Fruit fly (Drosophila melanogaster) whole organism, embryonic: ENCODE measurements around the gene CG14431.
A peak's percentile ranks its signal among the peaks of the same experiment; 100 is the strongest.

Source experiments
- Ada2b ChIP-seq: fragments of 200-800 bp; sonication (Bioruptor generic); IDR thresholded peaks from 2 replicates; pipeline ENCODE4 v1.3.6; 2022; ENCODE audit warnings: missing biosample characterization, missing genetic modification characterization
- Atf6 ChIP-seq: fragments of 200-800 bp; sonication (Bioruptor generic); IDR thresholded peaks from 2 replicates; pipeline ENCODE4 v1.3.6; 2022; ENCODE audit warnings: missing biosample characterization, missing genetic modification characterization
- CG11398 ChIP-seq: fragments of 200-800 bp; sonication (Bioruptor generic); optimal IDR thresholded peaks from 2 replicates; lab custom pipeline; 2016; ENCODE audit warnings: missing biosample characterization, missing genetic modification characterization
- CG11504 ChIP-seq: fragments of 200-800 bp; sonication (Bioruptor generic); optimal IDR thresholded peaks from 3 replicates; lab custom pipeline; 2019; ENCODE audit warnings: missing biosample characterization, mild to moderate bottlenecking, missing genetic modification characterization, moderate library complexity
- CG12071 ChIP-seq: fragments of 200-800 bp; sonication (Bioruptor generic); optimal IDR thresholded peaks from 3 replicates; lab custom pipeline; 2018; ENCODE audit warnings: missing biosample characterization, mild to moderate bottlenecking, missing genetic modification characterization
- CG1233 ChIP-seq: fragments of 200-800 bp; sonication (Bioruptor generic); optimal IDR thresholded peaks from 4 replicates; lab custom pipeline; 2018; ENCODE audit warnings: missing biosample characterization, mild to moderate bottlenecking, missing genetic modification characterization
- CG12769 ChIP-seq: fragments of 200-800 bp; sonication (Bioruptor generic); optimal IDR thresholded peaks from 2 replicates; lab custom pipeline; 2019; ENCODE audit warnings: missing biosample characterization, mild to moderate bottlenecking, missing genetic modification characterization, moderate library complexity
- CG15479 ChIP-seq: fragments of 200-800 bp; sonication (Bioruptor generic); optimal IDR thresholded peaks from 3 replicates; lab custom pipeline; 2019; ENCODE audit warnings: missing biosample characterization, mild to moderate bottlenecking, missing genetic modification characterization, moderate library complexity
- CG16815 ChIP-seq: fragments of 200-800 bp; sonication (Bioruptor generic); optimal IDR thresholded peaks from 3 replicates; lab custom pipeline; 2017; ENCODE audit warnings: missing biosample characterization, mild to moderate bottlenecking, missing genetic modification characterization
- CG17829 ChIP-seq: fragments of 200-800 bp; optimal IDR thresholded peaks from 2 replicates; lab custom pipeline; 2019; ENCODE audit warnings: missing biosample characterization, mild to moderate bottlenecking, missing genetic modification characterization, moderate library complexity
- CG1792 ChIP-seq: fragments of 200-800 bp; sonication (Bioruptor generic); optimal IDR thresholded peaks from 2 replicates; lab custom pipeline; 2016; ENCODE audit warnings: missing biosample characterization, missing genetic modification characterization
- CG18599 ChIP-seq: fragments of 200-800 bp; sonication (Bioruptor generic); optimal IDR thresholded peaks from 3 replicates; lab custom pipeline; 2017; ENCODE audit warnings: missing biosample characterization, missing genetic modification characterization, mild to moderate bottlenecking, moderate library complexity, missing genetic modification reagents
- CG2199 ChIP-seq: fragments of 200-800 bp; sonication (Bioruptor generic); IDR thresholded peaks from 3 replicates; pipeline ENCODE4 v1.3.6; 2022; ENCODE audit warnings: missing biosample characterization, missing genetic modification characterization
- CG2678 ChIP-seq: fragments of 200-800 bp; sonication (Bioruptor generic); optimal IDR thresholded peaks from 3 replicates; lab custom pipeline; 2019; ENCODE audit warnings: missing biosample characterization, mild to moderate bottlenecking, missing genetic modification characterization, moderate library complexity
- CG3281 ChIP-seq: fragments of 200-800 bp; sonication (Bioruptor generic); optimal IDR thresholded peaks from 3 replicates; lab custom pipeline; 2017; ENCODE audit warnings: missing biosample characterization, mild to moderate bottlenecking, missing genetic modification characterization
- CG4282 ChIP-seq: fragments of 200-800 bp; sonication (Bioruptor generic); optimal IDR thresholded peaks from 2 replicates; lab custom pipeline; 2016; ENCODE audit warnings: missing biosample characterization, missing genetic modification characterization
- CG6791 ChIP-seq: fragments of 200-800 bp; sonication (Bioruptor generic); IDR thresholded peaks from 3 replicates; pipeline ENCODE4 v1.3.6; 2022; ENCODE audit warnings: missing biosample characterization, missing genetic modification characterization; ENCODE audit not compliant: partially characterized antibody
- CG7839 ChIP-seq: fragments of 200-800 bp; sonication (Bioruptor generic); optimal IDR thresholded peaks from 3 replicates; lab custom pipeline; 2018; ENCODE audit warnings: missing biosample characterization, mild to moderate bottlenecking, missing genetic modification characterization, moderate library complexity
- CG7987 ChIP-seq: fragments of 200-800 bp; sonication (Bioruptor generic); optimal IDR thresholded peaks from 2 replicates; lab custom pipeline; 2018; ENCODE audit warnings: missing biosample characterization, mild to moderate bottlenecking, missing genetic modification characterization, moderate library complexity
- CG8359 ChIP-seq: fragments of 200-800 bp; sonication (Bioruptor generic); optimal IDR thresholded peaks from 2 replicates; lab custom pipeline; 2017; ENCODE audit warnings: missing biosample characterization, mild to moderate bottlenecking, missing genetic modification characterization, borderline replicate concordance
- CG8924 ChIP-seq: fragments of 200-800 bp; optimal IDR thresholded peaks from 3 replicates; lab custom pipeline; 2019; ENCODE audit warnings: missing biosample characterization, mild to moderate bottlenecking, missing genetic modification characterization, moderate library complexity
- Chrac-16 ChIP-seq: fragments of 200-800 bp; sonication (Bioruptor generic); optimal IDR thresholded peaks from 3 replicates; lab custom pipeline; 2016; ENCODE audit warnings: missing biosample characterization, missing genetic modification characterization
- E2f2 ChIP-seq: fragments of 200-800 bp; sonication (Bioruptor generic); IDR thresholded peaks from 2 replicates; pipeline ENCODE4 v1.3.6; 2022; ENCODE audit warnings: missing biosample characterization, missing genetic modification characterization
- Gug ChIP-seq: fragments of 200-800 bp; sonication (Bioruptor generic); IDR thresholded peaks from 4 replicates; pipeline ENCODE4 v1.3.6; 2022; ENCODE audit warnings: missing biosample characterization, missing genetic modification characterization
- HLHmδ ChIP-seq: fragments of 200-800 bp; sonication (Bioruptor generic); optimal IDR thresholded peaks from 2 replicates; lab custom pipeline; 2018; ENCODE audit warnings: missing biosample characterization, mild to moderate bottlenecking, missing genetic modification characterization, moderate library complexity
- Hr51 ChIP-seq, 2 experiments: fragments of 200-800 bp; sonication (Bioruptor generic); optimal IDR thresholded peaks; 2 replicates in 1 of 2; 3 replicates in 1 of 2; lab custom pipeline; 2016 to 2018; ENCODE audit warnings: missing biosample characterization in 2 of 2, missing genetic modification characterization in 2 of 2, mild to moderate bottlenecking in 1 of 2, moderate library complexity in 1 of 2
- YL-1 ChIP-seq: fragments of 200-800 bp; sonication (Bioruptor generic); optimal IDR thresholded peaks from 3 replicates; lab custom pipeline; 2017; ENCODE audit warnings: missing biosample characterization, mild to moderate bottlenecking, missing genetic modification characterization
- abd-A ChIP-seq: fragments of 200-800 bp; sonication (Bioruptor generic); optimal IDR thresholded peaks from 3 replicates; lab custom pipeline; 2019; ENCODE audit warnings: missing biosample characterization, mild to moderate bottlenecking, missing genetic modification characterization, moderate library complexity
- crc ChIP-seq: fragments of 200-800 bp; sonication (Bioruptor generic); optimal IDR thresholded peaks from 2 replicates; lab custom pipeline; 2016; ENCODE audit warnings: missing biosample characterization, missing genetic modification characterization
- crol ChIP-seq: fragments of 200-800 bp; sonication (Bioruptor generic); IDR thresholded peaks from 2 replicates; pipeline ENCODE4 v1.3.6; 2022; ENCODE audit warnings: missing biosample characterization, missing genetic modification characterization
- cwo ChIP-seq: fragments of 200-800 bp; sonication (Bioruptor generic); optimal IDR thresholded peaks from 3 replicates; lab custom pipeline; 2017; ENCODE audit warnings: missing biosample characterization, missing genetic modification characterization, mild to moderate bottlenecking, moderate library complexity, missing genetic modification reagents
- da ChIP-seq: fragments of 200-800 bp; sonication (Bioruptor generic); optimal IDR thresholded peaks from 2 replicates; lab custom pipeline; 2016; ENCODE audit warnings: missing biosample characterization, missing genetic modification characterization
- disco-r ChIP-seq: fragments of 200-800 bp; sonication (Bioruptor generic); optimal IDR thresholded peaks from 2 replicates; lab custom pipeline; 2016; ENCODE audit warnings: missing biosample characterization, missing genetic modification characterization
- dmrt11E ChIP-seq: fragments of 200-800 bp; sonication (Bioruptor generic); optimal IDR thresholded peaks from 3 replicates; lab custom pipeline; 2018; ENCODE audit warnings: missing biosample characterization, mild to moderate bottlenecking, missing genetic modification characterization, moderate library complexity
- ems ChIP-seq: fragments of 200-800 bp; sonication (Bioruptor generic); optimal IDR thresholded peaks from 3 replicates; lab custom pipeline; 2016; ENCODE audit warnings: missing biosample characterization, missing genetic modification characterization
- fd102C ChIP-seq: fragments of 200-800 bp; sonication (Bioruptor generic); optimal IDR thresholded peaks from 2 replicates; lab custom pipeline; 2018; ENCODE audit warnings: missing biosample characterization, mild to moderate bottlenecking, missing genetic modification characterization, moderate library complexity
- fru ChIP-seq: fragments of >200 bp; optimal IDR thresholded peaks from 2 replicates; lab custom pipeline; 2017
- gsb ChIP-seq: fragments of 200-800 bp; sonication (Bioruptor generic); IDR thresholded peaks from 2 replicates; pipeline ENCODE4 v1.3.6; 2022; ENCODE audit warnings: missing biosample characterization, missing genetic modification characterization
- kni ChIP-seq: fragments of 200-800 bp; sonication (Bioruptor generic); optimal IDR thresholded peaks from 3 replicates; lab custom pipeline; 2017; ENCODE audit warnings: mild to moderate bottlenecking, missing biosample characterization, missing genetic modification reagents, missing genetic modification characterization
- lilli ChIP-seq: fragments of 200-800 bp; sonication (Bioruptor generic); optimal IDR thresholded peaks from 3 replicates; lab custom pipeline; 2016; ENCODE audit warnings: missing biosample characterization, missing genetic modification characterization
- nerfin-1 ChIP-seq: fragments of 200-800 bp; sonication (Bioruptor generic); optimal IDR thresholded peaks from 3 replicates; lab custom pipeline; 2019; ENCODE audit warnings: missing biosample characterization, mild to moderate bottlenecking, missing genetic modification characterization, moderate library complexity
- pb ChIP-seq: fragments of 200-800 bp; sonication (Bioruptor generic); optimal IDR thresholded peaks from 3 replicates; lab custom pipeline; 2016; ENCODE audit warnings: missing biosample characterization, missing genetic modification characterization
- phol ChIP-seq: fragments of 200-800 bp; sonication (Bioruptor generic); optimal IDR thresholded peaks from 3 replicates; lab custom pipeline; 2018; ENCODE audit warnings: missing biosample characterization, mild to moderate bottlenecking, missing genetic modification characterization, moderate library complexity
- rib ChIP-seq: fragments of 200-800 bp; sonication (Bioruptor generic); IDR thresholded peaks from 2 replicates; pipeline ENCODE4 v1.3.6; 2022; ENCODE audit warnings: missing biosample characterization, missing genetic modification characterization
- scrt ChIP-seq: fragments of 200-800 bp; sonication (Bioruptor generic); optimal IDR thresholded peaks from 2 replicates; lab custom pipeline; 2018; ENCODE audit warnings: missing biosample characterization, mild to moderate bottlenecking, missing genetic modification characterization, moderate library complexity
- sd ChIP-seq: fragments of 200-800 bp; sonication (Bioruptor generic); optimal IDR thresholded peaks from 3 replicates; lab custom pipeline; 2018; ENCODE audit warnings: missing biosample characterization, mild to moderate bottlenecking, missing genetic modification characterization, moderate library complexity
- slou ChIP-seq: fragments of 200-800 bp; sonication (Bioruptor generic); optimal IDR thresholded peaks from 3 replicates; lab custom pipeline; 2016; ENCODE audit warnings: missing biosample characterization, missing genetic modification characterization
- sqz ChIP-seq: fragments of 200-800 bp; sonication (Bioruptor generic); optimal IDR thresholded peaks from 3 replicates; lab custom pipeline; 2018; ENCODE audit warnings: missing biosample characterization, mild to moderate bottlenecking, missing genetic modification characterization
- tap ChIP-seq: fragments of 200-800 bp; optimal IDR thresholded peaks from 3 replicates; lab custom pipeline; 2019; ENCODE audit warnings: missing biosample characterization, mild to moderate bottlenecking, missing genetic modification characterization, moderate library complexity
- vfl ChIP-seq: fragments of 200-800 bp; sonication (Bioruptor generic); optimal IDR thresholded peaks from 2 replicates; lab custom pipeline; 2016; ENCODE audit warnings: missing biosample characterization, missing genetic modification characterization
- vvl ChIP-seq: fragments of 200-800 bp; sonication (Bioruptor generic); IDR thresholded peaks from 2 replicates; pipeline ENCODE4 v1.3.6; 2022; ENCODE audit warnings: missing biosample characterization, missing genetic modification characterization

Gene CG14431

DNA sequence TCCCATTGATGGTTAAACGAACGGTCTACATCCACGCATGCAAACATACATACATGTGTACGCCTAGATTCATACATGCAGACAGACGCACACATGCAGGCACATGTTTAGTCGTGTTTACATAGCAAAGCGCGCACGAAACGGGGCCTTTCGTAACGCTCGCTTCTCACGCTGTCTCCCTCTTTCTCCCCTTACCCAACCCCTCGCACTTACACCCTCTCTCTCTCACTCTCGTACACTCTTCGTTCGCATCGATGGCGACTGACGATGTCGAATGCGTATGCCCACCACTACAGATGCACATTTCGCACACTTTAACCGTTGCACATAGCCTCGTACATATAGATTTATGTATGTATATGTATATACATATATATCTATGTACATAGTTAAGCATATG lies 42.0 kb upstream of the CG14431 start (continued):
- TF ChIP-seq Gug (GFP tag; lab: Robert Waterston, UW): no peak
- TF ChIP-seq CG6791 (GFP tag; lab: Robert Waterston, UW): 0 out of 3 replicates have a peak, but pooled peaks have one; percentile 31
- TF ChIP-seq disco-r: no peak
- no peak for TF ChIP-seq slou (GFP tag; lab: Kevin White, UChicago)
- TF ChIP-seq CG18599 (GFP tag; lab: Kevin White, UChicago): peak; percentile 55
- TF ChIP-seq ems (GFP tag; lab: Kevin White, UChicago): no peak
- TF ChIP-seq da: no peak
- peak; percentile 87 for TF ChIP-seq crol (GFP tag; lab: Robert Waterston, UW)
- no peak for TF ChIP-seq Ada2b (GFP tag; lab: Robert Waterston, UW)
- no peak for TF ChIP-seq gsb (GFP tag; lab: Robert Waterston, UW)
- TF ChIP-seq CG12769 (tag; lab: Kevin White, UChicago): peak; percentile 64
- no peak for TF ChIP-seq phol
- peak; percentile 9 for TF ChIP-seq cwo (GFP tag; lab: Kevin White, UChicago)
- no peak for TF ChIP-seq CG16815 (GFP tag; lab: Kevin White, UChicago)
- TF ChIP-seq Chrac-16: no peak
- peak; percentile 36 for TF ChIP-seq CG15479 (GFP tag; lab: Kevin White, UChicago)
- TF ChIP-seq CG2199: 0 out of 3 replicates have a peak, but pooled peaks have one; percentile 61
- no peak for TF ChIP-seq CG4282 (GFP tag; lab: Kevin White, UChicago)
- TF ChIP-seq CG1233: peak; percentile 100
- TF ChIP-seq sqz (GFP tag; lab: Kevin White, UChicago): peak; percentile 46
- TF ChIP-seq dmrt11E (tag; lab: Kevin White, UChicago): no peak
- TF ChIP-seq nerfin-1 (tag; lab: Kevin White, UChicago): peak; percentile 21
- TF ChIP-seq kni (GFP tag; lab: Kevin White, UChicago): peak; percentile 86
- TF ChIP-seq CG17829 (tag; lab: Kevin White, UChicago): peak; percentile 27
- no peak for TF ChIP-seq YL-1 (GFP tag; lab: Kevin White, UChicago)
- TF ChIP-seq Hr51 (GFP tag; optimal IDR thresholded peaks at IDR 0.05; lab: Kevin White, UChicago): no peak
- peak; percentile 26 for TF ChIP-seq tap
- no peak for TF ChIP-seq E2f2
- no peak for TF ChIP-seq CG11398
- TF ChIP-seq HLHmδ (GFP tag; lab: Kevin White, UChicago): peak; percentile 45
- TF ChIP-seq CG8924 (tag; lab: Kevin White, UChicago): peak; percentile 9
- no peak for TF ChIP-seq vfl (GFP tag; lab: Kevin White, UChicago)
- peak; percentile 63 for TF ChIP-seq rib (GFP tag; lab: Robert Waterston, UW)
- TF ChIP-seq pb: no peak
- TF ChIP-seq crc (GFP tag; lab: Kevin White, UChicago): no peak
- TF ChIP-seq vvl (GFP tag; lab: Robert Waterston, UW): peak; percentile 21; the same call in 1 of the 2 replicates
- no peak for TF ChIP-seq CG7987 (GFP tag; lab: Kevin White, UChicago)
- TF ChIP-seq fd102C (GFP tag; lab: Kevin White, UChicago): no peak
- no peak for TF ChIP-seq CG1792 (GFP tag; lab: Kevin White, UChicago)
- TF ChIP-seq CG11504: no peak
- no peak for TF ChIP-seq CG7839 (tag; lab: Kevin White, UChicago)
- TF ChIP-seq CG2678 (tag; lab: Kevin White, UChicago): peak; percentile 4
- no peak for TF ChIP-seq Atf6 (GFP tag; lab: Robert Waterston, UW)
- peak; percentile 36 for TF ChIP-seq CG12071 (GFP tag; lab: Kevin White, UChicago)
- TF ChIP-seq sd (tag; lab: Kevin White, UChicago): peak; percentile 14
- no peak for TF ChIP-seq CG3281 (GFP tag; lab: Kevin White, UChicago)
- TF ChIP-seq CG8359: no peak
- no peak for TF ChIP-seq scrt
- TF ChIP-seq fru (lab: Kevin White, UChicago): no peak
- TF ChIP-seq lilli (GFP tag; lab: Kevin White, UChicago): no peak
- TF ChIP-seq abd-A: peak; percentile 65
